Fruit fly (Drosophila melanogaster) ovary, adult (tissue): ENCODE measurements around the gene Npc2a.
A peak's percentile ranks its signal among the peaks of the same experiment; 100 is the strongest.

Source experiments
- CG17801 ChIP-seq: fragments of 200-800 bp; optimal IDR thresholded peaks from 2 replicates; lab custom pipeline; 2019; ENCODE audit warnings: missing biosample characterization, mild to moderate bottlenecking, missing genetic modification characterization, moderate library complexity; ENCODE audit not compliant: partially characterized antibody

Npc2a gene

DNA sequence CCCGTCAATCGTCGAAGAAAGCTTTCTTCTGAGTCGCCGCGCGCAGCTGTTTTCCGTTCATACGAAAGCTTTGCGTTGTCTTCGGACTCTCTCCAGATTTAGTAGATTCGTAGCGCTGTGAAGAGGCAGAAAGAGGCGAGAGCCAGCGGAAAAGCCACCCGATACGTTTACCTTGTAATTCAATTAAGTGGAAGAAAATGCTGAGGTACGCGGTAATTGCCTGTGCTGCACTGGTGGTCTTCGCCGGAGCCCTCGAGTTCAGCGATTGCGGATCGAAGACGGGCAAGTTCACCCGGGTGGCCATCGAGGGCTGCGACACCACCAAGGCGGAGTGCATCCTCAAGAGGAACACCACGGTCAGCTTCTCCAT, at the start of gene Npc2a:
TSS of gene Npc2a (plus strand) at position 99 of the 370 bp plus-strand sequence.
- TF ChIP-seq CG17801 (GFP tag; lab: Kevin White, UChicago): peak; percentile 16

DNA sequence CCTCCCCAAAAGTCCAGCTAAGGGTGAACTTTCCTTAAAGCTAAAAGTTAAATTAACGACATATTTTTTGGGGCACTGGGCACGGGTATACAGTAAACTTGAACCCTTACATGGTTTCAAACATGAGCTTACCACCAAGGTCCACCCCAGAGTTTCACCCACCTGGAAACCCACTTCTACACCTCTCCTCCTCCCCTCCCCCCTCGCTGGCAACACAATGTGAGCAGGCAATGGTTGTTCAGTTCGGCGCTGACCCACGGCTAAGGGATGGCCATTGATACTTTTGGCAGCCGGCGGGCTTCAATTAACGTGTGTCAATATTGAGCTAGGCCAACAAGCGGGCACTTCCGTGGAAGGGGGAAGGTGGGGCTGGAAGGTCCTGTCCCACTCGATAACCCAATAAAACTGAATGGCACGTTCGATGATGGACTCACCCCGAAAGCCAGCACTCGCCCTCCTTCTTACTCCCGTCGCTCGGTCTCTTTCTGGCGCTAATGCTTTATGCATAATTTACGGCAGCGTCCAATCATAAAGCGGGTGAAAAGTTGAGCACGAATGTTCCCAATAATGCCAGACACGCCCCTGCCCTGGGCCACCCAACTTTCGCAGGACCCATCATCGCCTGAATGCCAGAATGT, 43.5 kb upstream of the Npc2a start:
- TF ChIP-seq CG17801 (GFP tag; lab: Kevin White, UChicago): no peak

DNA sequence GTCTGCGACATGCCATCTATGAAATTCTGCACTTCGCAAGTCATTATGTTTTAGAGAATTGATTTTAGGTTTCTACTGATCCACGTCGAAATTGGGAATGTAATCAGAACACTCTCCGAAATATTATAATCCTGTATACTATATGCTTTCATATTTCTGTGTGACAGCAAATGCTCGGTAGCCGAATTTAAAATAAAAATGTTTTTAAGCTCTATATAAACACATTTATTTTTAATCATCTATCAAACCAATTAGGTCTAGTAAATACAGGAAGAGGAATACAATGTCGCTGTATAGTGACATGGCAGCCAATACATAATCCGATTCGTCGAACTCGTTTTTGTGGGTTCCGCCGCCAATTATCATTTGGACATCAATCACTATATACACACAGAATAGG, 42.5 kb upstream of the Npc2a start, which contains the start of gene CG15357:
TSS of gene CG15357 (minus strand) at position 101 of the 400 bp plus-strand sequence.
- TF ChIP-seq CG17801 (GFP tag; lab: Kevin White, UChicago): no peak

DNA sequence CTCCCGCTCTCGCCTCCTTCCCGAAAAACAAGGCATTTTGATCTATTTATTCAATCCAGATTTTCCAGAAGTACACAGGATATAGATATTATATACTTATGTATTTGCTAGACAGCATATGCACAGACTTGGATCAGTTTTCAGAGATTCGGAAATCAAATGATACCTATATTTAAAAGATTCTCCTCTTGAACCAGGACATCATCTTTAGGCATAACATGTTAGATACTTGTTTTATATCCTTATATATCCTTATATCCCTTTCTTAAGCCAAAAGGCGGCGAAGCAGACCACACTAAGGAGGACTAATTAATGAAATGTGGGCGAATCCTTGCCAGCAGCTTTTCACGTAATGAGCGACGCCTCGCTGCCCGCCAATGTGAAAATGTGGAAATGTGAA, 41.5 kb upstream of the Npc2a start, which contains the start of gene CG33673:
TSS of gene CG33673 (minus strand) at position 101 of the 400 bp plus-strand sequence.
- no peak for TF ChIP-seq CG17801 (GFP tag; lab: Kevin White, UChicago)

DNA sequence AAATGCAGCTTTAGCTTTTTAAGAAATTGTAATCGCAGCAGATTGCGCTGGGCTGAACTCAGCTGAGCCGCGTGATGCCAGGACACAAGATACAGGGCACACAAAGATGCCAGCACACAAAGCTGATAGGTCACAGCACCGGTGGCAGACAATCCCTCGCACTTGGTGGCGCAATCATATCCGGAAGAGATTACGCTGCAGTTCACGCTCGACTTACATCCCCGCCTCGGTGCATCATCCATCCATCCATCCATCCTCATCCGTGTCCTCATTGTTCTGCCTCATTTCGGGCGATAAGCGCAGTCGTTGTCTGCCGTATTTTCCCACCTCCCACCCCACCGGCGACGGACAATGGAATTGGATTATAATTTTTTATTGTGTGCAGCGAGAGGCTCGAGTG, 40.1 kb upstream of the Npc2a start:
- no peak for TF ChIP-seq CG17801 (GFP tag; lab: Kevin White, UChicago)

DNA sequence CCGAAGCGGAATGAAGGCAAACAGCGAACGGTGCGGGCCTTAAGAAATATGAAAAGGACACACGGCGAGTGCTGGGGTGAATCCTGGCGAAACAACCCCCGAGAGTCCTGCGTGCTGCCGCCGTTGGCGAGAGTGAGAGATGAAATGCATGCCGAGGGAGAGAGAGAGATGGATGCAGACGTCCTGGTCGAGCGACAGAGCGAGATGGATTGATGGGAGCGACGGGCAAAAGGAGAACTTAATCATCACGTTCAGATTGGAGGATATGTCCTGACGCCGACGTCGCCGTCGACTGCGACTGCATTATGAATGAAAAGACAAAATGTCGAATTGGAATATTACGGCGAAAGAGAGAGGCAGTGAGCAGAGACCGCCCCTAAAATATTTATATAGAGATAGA, 33.5 kb upstream of the Npc2a start:
- TF ChIP-seq CG17801 (GFP tag; lab: Kevin White, UChicago): no peak

DNA sequence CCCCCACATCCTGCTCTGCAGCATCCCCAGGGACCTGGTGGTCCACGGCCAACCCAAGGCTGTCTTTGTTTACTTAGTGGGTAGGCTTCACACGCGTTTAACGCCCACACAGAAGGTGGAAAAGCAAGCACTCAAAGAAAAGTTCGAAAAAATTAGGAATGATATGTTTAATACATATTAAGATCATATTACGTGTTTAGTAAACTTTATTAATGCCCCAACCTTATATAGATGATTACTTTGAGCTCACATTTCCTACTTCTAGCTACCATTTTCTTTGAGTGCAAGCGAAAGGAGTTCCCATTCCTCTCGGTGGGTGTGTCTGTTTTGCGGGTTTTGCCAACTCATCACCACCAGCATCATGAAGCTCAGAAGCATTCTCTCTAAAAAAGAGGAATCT, 28.7 kb upstream of the Npc2a start:
- no peak for TF ChIP-seq CG17801 (GFP tag; lab: Kevin White, UChicago)

DNA sequence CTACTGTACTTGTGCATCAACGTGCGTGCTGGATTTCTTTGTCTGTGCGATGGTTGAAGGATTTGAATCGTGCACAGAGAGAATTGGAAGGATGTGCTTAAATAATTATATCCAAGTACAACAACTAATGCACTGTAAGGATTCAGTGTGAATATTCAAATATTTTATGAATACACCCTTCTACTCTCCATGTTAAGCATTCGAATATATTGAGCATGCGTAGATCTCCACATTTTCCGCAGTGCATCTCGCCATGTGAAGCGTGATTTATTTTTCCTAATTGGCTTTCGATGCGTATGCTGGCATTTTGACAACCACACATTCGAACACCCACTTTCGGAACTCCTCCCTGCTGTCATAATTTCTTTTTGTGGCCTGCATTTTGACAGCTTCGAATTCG, 28.0 kb upstream of the Npc2a start:
- TF ChIP-seq CG17801 (GFP tag; lab: Kevin White, UChicago): no peak

DNA sequence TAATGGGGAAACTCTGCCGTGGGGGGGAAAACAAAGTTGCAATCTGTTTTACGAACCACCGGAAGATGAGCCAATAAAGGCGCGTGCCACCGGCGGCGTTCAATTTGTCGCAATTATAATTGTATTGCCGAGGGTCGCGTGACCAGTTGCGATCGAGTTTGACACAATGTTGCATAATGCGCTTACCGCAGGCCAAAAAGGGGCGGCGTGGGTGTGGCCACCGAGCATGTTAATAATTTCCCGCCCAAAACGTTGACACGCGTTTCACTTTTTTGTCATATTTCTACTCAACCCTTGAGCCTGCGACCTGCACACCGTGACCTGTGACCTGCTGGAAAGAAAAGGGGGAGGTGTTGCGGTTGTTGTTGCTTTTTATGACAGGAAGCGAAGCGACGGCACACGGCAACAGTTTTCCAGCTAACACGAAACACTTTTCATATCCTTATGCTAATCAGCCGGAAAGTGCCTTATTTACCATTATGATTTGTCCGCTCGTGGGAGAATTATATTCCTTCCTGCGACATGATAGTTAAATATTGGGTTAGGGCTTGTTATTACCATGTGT, 26.1 kb upstream of the Npc2a start:
- TF ChIP-seq CG17801 (GFP tag; lab: Kevin White, UChicago): no peak

DNA sequence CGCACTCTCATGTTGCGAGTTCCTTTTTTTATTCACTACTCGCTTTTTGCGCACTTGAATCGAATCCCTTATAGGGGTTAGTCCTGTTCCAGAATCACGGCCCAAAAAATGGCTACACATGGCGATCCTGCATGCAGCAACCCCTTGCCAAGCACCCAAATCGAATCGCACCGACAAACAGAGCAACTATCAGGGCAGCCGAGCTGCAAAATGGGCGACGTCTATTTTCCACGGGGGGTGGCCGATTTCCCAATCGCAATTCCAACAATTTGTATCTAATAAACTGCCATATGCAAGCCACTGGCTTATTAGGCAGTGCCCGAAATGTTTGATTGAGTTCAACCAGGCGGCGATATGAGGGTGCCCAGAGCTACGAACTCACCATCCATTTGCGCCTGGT, 20.8 kb upstream of the Npc2a start:
- no peak for TF ChIP-seq CG17801 (GFP tag; lab: Kevin White, UChicago)

DNA sequence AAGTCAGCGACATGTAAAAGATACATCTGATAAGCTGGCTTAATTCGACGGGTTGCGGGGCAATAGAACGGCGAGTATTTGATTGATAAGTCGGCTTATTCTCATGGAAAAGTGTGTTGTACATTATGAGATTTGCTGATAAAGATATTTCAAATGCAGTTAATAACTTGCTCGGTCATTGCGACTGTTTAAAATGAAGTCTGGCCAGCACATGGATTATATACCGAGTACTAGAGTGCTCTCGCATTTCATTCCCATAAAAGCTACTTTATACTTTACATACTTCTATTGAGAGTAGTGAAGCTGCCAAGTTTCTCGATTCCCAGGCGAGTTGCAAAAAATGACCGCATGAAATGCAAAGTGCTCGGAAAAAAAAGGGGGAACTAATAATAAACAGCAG, 20.2 kb upstream of the Npc2a start:
- TF ChIP-seq CG17801 (GFP tag; lab: Kevin White, UChicago): no peak

DNA sequence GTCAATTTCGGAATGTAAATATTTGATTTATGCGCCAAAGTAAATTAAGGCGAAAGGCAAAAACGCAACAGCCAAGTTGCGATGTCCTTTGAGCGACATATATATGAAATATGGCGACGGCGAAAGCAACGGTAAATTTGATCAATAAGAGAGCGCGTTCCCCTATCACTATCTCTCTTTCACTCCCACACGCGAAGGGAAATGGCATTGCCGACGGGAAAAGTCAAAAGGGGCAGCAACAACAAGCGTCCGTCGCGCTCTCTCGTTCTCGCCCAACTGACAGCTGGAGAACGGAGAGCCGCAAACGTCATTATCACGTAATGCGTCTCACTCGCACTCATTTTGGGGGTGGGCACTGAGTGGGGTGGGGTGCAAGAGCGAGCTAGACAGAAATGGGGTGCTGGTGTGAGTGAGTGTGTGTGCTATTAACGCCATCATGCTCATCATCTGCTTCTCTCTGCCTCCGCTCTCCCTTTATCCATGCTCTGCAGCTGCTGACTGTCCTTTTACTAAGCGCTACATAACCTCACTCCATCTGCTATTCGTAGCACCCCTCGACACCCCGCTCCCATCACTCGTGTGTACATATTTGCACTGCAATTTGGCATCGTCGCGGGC, 17.7 kb upstream of the Npc2a start, which contains the start of gene erm:
TSS of gene erm (minus strand) at position 51 of the 618 bp plus-strand sequence.
- TF ChIP-seq CG17801 (GFP tag; lab: Kevin White, UChicago): no peak

DNA sequence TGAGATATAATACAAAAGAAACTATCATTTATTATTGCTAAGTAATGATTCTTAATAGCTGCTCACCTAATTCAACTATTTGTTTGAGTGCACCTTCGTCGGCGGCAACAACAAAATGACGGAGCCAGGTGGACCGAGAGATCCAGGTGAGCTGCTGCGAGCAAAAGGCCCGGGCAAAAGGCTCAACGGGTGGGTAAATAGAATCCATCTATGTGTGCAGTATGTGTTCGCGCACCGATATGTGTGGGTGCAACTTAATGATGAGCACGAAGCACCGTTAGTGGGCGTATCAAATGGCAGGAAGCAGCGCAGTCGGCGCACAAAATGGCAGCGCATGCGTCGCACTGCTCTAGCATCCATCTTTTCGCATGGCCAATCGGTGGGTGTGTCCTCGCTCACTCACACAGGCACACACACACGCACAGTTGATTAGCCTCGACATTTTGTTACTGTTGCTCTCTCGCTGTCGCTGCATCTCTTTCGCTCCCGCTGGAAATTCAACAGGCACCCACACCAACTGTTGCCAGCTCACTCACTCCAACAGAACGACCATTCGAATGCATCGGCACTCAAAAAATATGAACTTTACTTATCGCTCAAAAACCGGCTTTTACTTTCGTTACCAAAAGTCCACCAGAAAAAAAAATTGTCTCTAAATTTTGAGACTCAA, 15.5 kb upstream of the Npc2a start:
- TF ChIP-seq CG17801 (GFP tag; lab: Kevin White, UChicago): no peak

DNA sequence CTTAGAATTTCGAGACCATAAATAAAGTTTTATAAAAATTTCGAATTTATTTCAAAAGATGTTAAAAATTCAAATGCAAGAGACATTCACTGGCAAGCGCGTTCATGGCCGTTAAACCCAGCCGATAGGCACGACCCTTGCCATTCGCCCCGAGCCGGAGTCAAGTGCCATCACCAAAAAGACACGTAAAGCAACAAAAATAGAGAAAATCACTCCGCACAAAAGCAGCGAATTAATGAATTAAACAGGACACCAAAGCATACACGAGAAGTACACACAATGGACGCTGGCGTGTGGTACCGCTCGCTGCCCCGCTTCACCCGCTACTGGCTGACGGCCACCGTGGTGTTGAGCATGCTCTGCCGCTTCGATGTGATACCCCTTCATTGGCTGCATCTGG, 14.1 kb upstream of the Npc2a start, which contains the start of gene Der-1:
TSS of gene Der-1 (plus strand) at position 1 of the 400 bp plus-strand sequence.
- TF ChIP-seq CG17801 (GFP tag; lab: Kevin White, UChicago): no peak

DNA sequence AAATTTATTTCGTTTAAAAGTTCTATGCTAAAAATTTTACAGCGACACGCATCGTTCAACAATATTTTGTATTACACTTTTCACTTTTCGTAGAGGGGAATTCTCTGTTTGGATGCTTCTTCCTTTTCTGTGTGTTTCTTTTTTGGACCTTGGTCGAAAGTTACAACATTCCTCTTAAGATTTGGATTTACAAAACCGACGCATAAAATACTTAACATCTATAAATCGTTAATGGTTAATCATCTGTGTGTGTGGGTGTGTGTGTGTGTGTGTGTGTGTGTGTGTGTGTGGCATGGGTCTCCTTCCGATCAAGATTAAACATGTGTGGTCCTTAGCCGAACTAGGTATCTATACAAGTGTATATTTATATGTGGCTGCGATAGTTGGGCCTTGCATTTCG, 12.6 kb upstream of the Npc2a start:
- no peak for TF ChIP-seq CG17801 (GFP tag; lab: Kevin White, UChicago)
